Worm (Caenorhabditis elegans) whole organism, L4 larva: ENCODE measurements around the gene zipt-2.1.

ENCODE experiments used
- F10B5.3 ChIP-seq: sonication (generic microtip); optimal IDR thresholded peaks from 2 replicates; lab custom pipeline; 2016; ENCODE audit warnings: mild to moderate bottlenecking, missing genetic modification characterization, missing compliant biosample characterization
- F37D6.2 ChIP-seq: sonication (generic microtip); optimal IDR thresholded peaks from 2 replicates; lab custom pipeline; 2016; ENCODE audit warnings: mild to moderate bottlenecking, missing genetic modification characterization, missing compliant biosample characterization
- R02D3.7 ChIP-seq: fragments of 150-350 bp; sonication (generic microtip); optimal IDR thresholded peaks from 3 replicates; lab custom pipeline; 2014; ENCODE audit warnings: missing biosample characterization, missing genetic modification characterization
- T26A8.4 ChIP-seq: fragments of 200-800 bp; sonication (Bioruptor generic); IDR thresholded peaks from 2 replicates; pipeline ENCODE4 v1.3.6; 2022; ENCODE audit warnings: missing genetic modification characterization, missing compliant biosample characterization
- Y105C5A.15 ChIP-seq: fragments of 200-800 bp; sonication (Bioruptor generic); IDR thresholded peaks from 2 replicates; pipeline ENCODE4 v1.3.6; 2022; ENCODE audit warnings: missing genetic modification characterization, missing compliant biosample characterization
- Y75B8A.6 ChIP-seq: fragments of 200-800 bp; sonication (Bioruptor generic); IDR thresholded peaks from 2 replicates; pipeline ENCODE4 v1.3.6; 2022; ENCODE audit warnings: missing genetic modification reagents, missing genetic modification characterization, missing compliant biosample characterization
- ZK337.2 ChIP-seq: fragments of 200-800 bp; sonication (Bioruptor generic); IDR thresholded peaks from 2 replicates; pipeline ENCODE4 v1.3.6; 2022; ENCODE audit warnings: missing genetic modification reagents, missing genetic modification characterization, missing compliant biosample characterization
- ama-1 ChIP-seq: fragments of 150-350 bp; optimal IDR thresholded peaks from 2 replicates; lab custom pipeline; 2014; ENCODE audit warnings: inconsistent platforms, mixed read lengths
- arid-1 ChIP-seq: fragments of 200-800 bp; sonication (Bioruptor generic); conservative IDR thresholded peaks from 2 replicates; pipeline ENCODE4 v1.3.6; 2022; ENCODE audit warnings: missing genetic modification reagents, missing genetic modification characterization, missing compliant biosample characterization
- attf-4 ChIP-seq: sonication (generic microtip); optimal IDR thresholded peaks from 3 replicates; lab custom pipeline; 2017; ENCODE audit warnings: missing biosample characterization, missing genetic modification characterization
- ceh-20 ChIP-seq: fragments of 200-800 bp; sonication (Bioruptor generic); IDR thresholded peaks from 2 replicates; pipeline ENCODE4 v1.3.6; 2022; ENCODE audit warnings: missing genetic modification reagents, missing genetic modification characterization, missing compliant biosample characterization
- ceh-28 ChIP-seq: fragments of 150-350 bp; optimal IDR thresholded peaks from 2 replicates; lab custom pipeline; 2014; ENCODE audit warnings: missing biosample characterization, missing genetic modification reagents, missing genetic modification characterization
- ceh-32 ChIP-seq: sonication (generic microtip); optimal IDR thresholded peaks from 2 replicates; lab custom pipeline; 2016; ENCODE audit warnings: mild to moderate bottlenecking, missing genetic modification characterization, missing compliant biosample characterization; ENCODE audit not compliant: poor library complexity
- ceh-62 ChIP-seq: sonication (generic microtip); optimal IDR thresholded peaks from 2 replicates; lab custom pipeline; 2017; ENCODE audit warnings: missing biosample characterization, missing genetic modification characterization
- ceh-82 ChIP-seq: sonication (generic microtip); optimal IDR thresholded peaks from 2 replicates; lab custom pipeline; 2017; ENCODE audit warnings: missing biosample characterization, missing genetic modification characterization
- cey-2 ChIP-seq: sonication (generic microtip); optimal IDR thresholded peaks from 3 replicates; lab custom pipeline; 2017; ENCODE audit warnings: missing genetic modification characterization, mild to moderate bottlenecking, missing compliant biosample characterization, antibody characterized with exemption, borderline replicate concordance; ENCODE audit not compliant: insufficient read depth
- ctbp-1 ChIP-seq: fragments of 200-800 bp; sonication (Bioruptor generic); IDR thresholded peaks from 2 replicates; pipeline ENCODE4 v1.3.6; 2022; ENCODE audit warnings: missing genetic modification reagents, missing genetic modification characterization, missing compliant biosample characterization
- daf-12 ChIP-seq: fragments of 150-350 bp; optimal IDR thresholded peaks from 2 replicates; lab custom pipeline; 2014; ENCODE audit warnings: missing biosample characterization, missing genetic modification reagents, missing genetic modification characterization
- dpl-1 ChIP-seq: fragments of 150-350 bp; optimal IDR thresholded peaks from 2 replicates; lab custom pipeline; 2014; ENCODE audit warnings: missing biosample characterization, missing genetic modification reagents, missing genetic modification characterization
- dve-1 ChIP-seq: sonication (generic microtip); optimal IDR thresholded peaks from 2 replicates; lab custom pipeline; 2017; ENCODE audit warnings: antibody characterized with exemption, mild to moderate bottlenecking, missing genetic modification characterization, missing compliant biosample characterization; ENCODE audit not compliant: insufficient read depth
- fos-1 ChIP-seq: fragments of 150-350 bp; optimal IDR thresholded peaks from 2 replicates; lab custom pipeline; 2014; ENCODE audit warnings: missing biosample characterization, missing genetic modification characterization
- gei-8 ChIP-seq: fragments of 200-800 bp; sonication (Bioruptor generic); optimal IDR thresholded peaks from 2 replicates; lab custom pipeline; 2018; ENCODE audit warnings: mild to moderate bottlenecking, missing genetic modification characterization, missing compliant biosample characterization
- hlh-11 ChIP-seq: fragments of 200-800 bp; sonication (Bioruptor generic); optimal IDR thresholded peaks from 2 replicates; lab custom pipeline; 2018; ENCODE audit warnings: mild to moderate bottlenecking, missing genetic modification characterization, missing compliant biosample characterization
- lin-13 ChIP-seq: fragments of 150-350 bp; optimal IDR thresholded peaks from 2 replicates; lab custom pipeline; 2014; ENCODE audit warnings: missing biosample characterization, missing genetic modification reagents, missing genetic modification characterization
- lin-39 ChIP-seq: fragments of 150-350 bp; optimal IDR thresholded peaks from 2 replicates; lab custom pipeline; 2014; ENCODE audit warnings: missing biosample characterization, missing genetic modification reagents, missing genetic modification characterization
- lir-3 ChIP-seq: sonication (generic microtip); optimal IDR thresholded peaks from 2 replicates; lab custom pipeline; 2016; ENCODE audit warnings: mild to moderate bottlenecking, missing genetic modification characterization, missing compliant biosample characterization
- lsy-2 ChIP-seq, 2 experiments: fragments of 150-350 bp in 1 of 2; sonication (generic microtip) in 1 of 2; optimal IDR thresholded peaks; 2 replicates each; lab custom pipeline; 2014 to 2017; ENCODE audit warnings: missing biosample characterization in 2 of 2, missing genetic modification characterization in 2 of 2
- mdl-1 ChIP-seq, 2 experiments: fragments of 150-350 bp in 1 of 2; sonication (generic microtip) in 1 of 2; optimal IDR thresholded peaks; 2 replicates each; lab custom pipeline; 2014 to 2017; ENCODE audit warnings: missing biosample characterization in 2 of 2, missing genetic modification characterization in 2 of 2
- mdt-29 ChIP-seq: fragments of 200-800 bp; sonication (Bioruptor generic); IDR thresholded peaks from 2 replicates; pipeline ENCODE4 v1.3.6; 2022; ENCODE audit warnings: missing genetic modification reagents, missing genetic modification characterization, missing compliant biosample characterization
- mes-2 ChIP-seq: sonication (generic microtip); optimal IDR thresholded peaks from 2 replicates; lab custom pipeline; 2016; ENCODE audit warnings: missing genotype, mild to moderate bottlenecking, missing genetic modification characterization, missing compliant biosample characterization; ENCODE audit not compliant: poor library complexity, severe bottlenecking
- mxl-2 ChIP-seq: fragments of 200-800 bp; sonication (Bioruptor generic); conservative IDR thresholded peaks from 2 replicates; pipeline ENCODE4 v1.3.6; 2022; ENCODE audit warnings: missing genetic modification reagents, missing genetic modification characterization, missing compliant biosample characterization
- nhr-10 ChIP-seq: fragments of 150-350 bp; optimal IDR thresholded peaks from 2 replicates; lab custom pipeline; 2014; ENCODE audit warnings: missing biosample characterization, missing genetic modification characterization
- nhr-102 ChIP-seq: sonication (generic microtip); optimal IDR thresholded peaks from 2 replicates; lab custom pipeline; 2016; ENCODE audit warnings: mild to moderate bottlenecking, missing genetic modification characterization, moderate library complexity, missing compliant biosample characterization
- nhr-11 ChIP-seq: fragments of 150-350 bp; optimal IDR thresholded peaks from 2 replicates; lab custom pipeline; 2014; ENCODE audit warnings: missing biosample characterization, missing genetic modification characterization
- nhr-237 ChIP-seq: sonication (generic microtip); optimal IDR thresholded peaks from 2 replicates; lab custom pipeline; 2017; ENCODE audit warnings: missing biosample characterization, missing genetic modification characterization
- nhr-28 ChIP-seq: fragments of 150-350 bp; optimal IDR thresholded peaks from 2 replicates; lab custom pipeline; 2014; ENCODE audit warnings: missing biosample characterization, missing genetic modification characterization
- nhr-41 ChIP-seq: fragments of 200-800 bp; sonication (Bioruptor generic); IDR thresholded peaks from 2 replicates; pipeline ENCODE4 v1.3.6; 2022; ENCODE audit warnings: missing genetic modification reagents, missing genetic modification characterization, missing compliant biosample characterization
- nhr-76 ChIP-seq: fragments of 150-350 bp; optimal IDR thresholded peaks from 2 replicates; lab custom pipeline; 2014; ENCODE audit warnings: missing biosample characterization, missing genetic modification characterization
- nhr-77 ChIP-seq: fragments of 150-350 bp; optimal IDR thresholded peaks from 2 replicates; lab custom pipeline; 2014; ENCODE audit warnings: missing biosample characterization, missing genetic modification characterization
- pha-4 ChIP-seq, 2 experiments: fragments of 150-350 bp in 1 of 2; fragments of 200-800 bp in 1 of 2; sonication (Bioruptor generic) in 1 of 2; IDR thresholded peaks in 1 of 2; optimal IDR thresholded peaks in 1 of 2; 2 replicates each; pipeline versions ENCODE4 v1.3.6 to Lab custom; 2014 to 2022; ENCODE audit warnings: missing genetic modification characterization in 2 of 2, missing genetic modification reagents in 2 of 2, missing biosample characterization in 1 of 2, missing compliant biosample characterization in 1 of 2
- saeg-2 ChIP-seq: fragments of 200-800 bp; sonication (Bioruptor generic); IDR thresholded peaks from 2 replicates; pipeline ENCODE4 v1.3.6; 2022; ENCODE audit warnings: missing genetic modification reagents, missing genetic modification characterization, missing compliant biosample characterization
- sdz-12 ChIP-seq: fragments of 200-800 bp; sonication (Bioruptor generic); optimal IDR thresholded peaks from 2 replicates; lab custom pipeline; 2018; ENCODE audit warnings: mild to moderate bottlenecking, missing genetic modification characterization, missing compliant biosample characterization
- spr-3 ChIP-seq: fragments of 200-800 bp; sonication (Bioruptor generic); optimal IDR thresholded peaks from 2 replicates; lab custom pipeline; 2018; ENCODE audit warnings: mild to moderate bottlenecking, missing genetic modification characterization, missing compliant biosample characterization
- tag-97 ChIP-seq: fragments of 200-800 bp; sonication (Bioruptor generic); IDR thresholded peaks from 2 replicates; pipeline ENCODE4 v1.3.6; 2022; ENCODE audit warnings: missing genetic modification characterization, missing compliant biosample characterization
- unc-39 ChIP-seq: sonication (generic microtip); optimal IDR thresholded peaks from 2 replicates; lab custom pipeline; 2017; ENCODE audit warnings: missing biosample characterization, missing genetic modification characterization
- unc-62 ChIP-seq, 3 experiments: fragments of 150-350 bp in 1 of 3; sonication (generic microtip); optimal IDR thresholded peaks in 2 of 3; peaks in 1 of 3; 1 replicate in 1 of 3; 2 replicates in 2 of 3; lab custom pipeline; 2014 to 2017; ENCODE audit warnings: missing biosample characterization in 3 of 3, missing genetic modification characterization in 3 of 3, missing genetic modification reagents in 3 of 3, missing genotype in 1 of 3
- zag-1 ChIP-seq: fragments of 150-350 bp; optimal IDR thresholded peaks from 2 replicates; lab custom pipeline; 2014; ENCODE audit warnings: missing biosample characterization, missing genetic modification characterization
- zip-11 ChIP-seq: fragments of 200-800 bp; sonication (Bioruptor generic); IDR thresholded peaks from 2 replicates; pipeline ENCODE4 v1.3.6; 2022; ENCODE audit warnings: missing genetic modification characterization, missing compliant biosample characterization
- ztf-11 ChIP-seq: fragments of 150-350 bp; optimal IDR thresholded peaks from 2 replicates; lab custom pipeline; 2014; ENCODE audit warnings: missing biosample characterization, missing genetic modification characterization
- ztf-7 ChIP-seq: fragments of 150-350 bp; optimal IDR thresholded peaks from 2 replicates; lab custom pipeline; 2014; ENCODE audit warnings: missing biosample characterization, missing genetic modification characterization

zipt-2.1 gene

DNA sequence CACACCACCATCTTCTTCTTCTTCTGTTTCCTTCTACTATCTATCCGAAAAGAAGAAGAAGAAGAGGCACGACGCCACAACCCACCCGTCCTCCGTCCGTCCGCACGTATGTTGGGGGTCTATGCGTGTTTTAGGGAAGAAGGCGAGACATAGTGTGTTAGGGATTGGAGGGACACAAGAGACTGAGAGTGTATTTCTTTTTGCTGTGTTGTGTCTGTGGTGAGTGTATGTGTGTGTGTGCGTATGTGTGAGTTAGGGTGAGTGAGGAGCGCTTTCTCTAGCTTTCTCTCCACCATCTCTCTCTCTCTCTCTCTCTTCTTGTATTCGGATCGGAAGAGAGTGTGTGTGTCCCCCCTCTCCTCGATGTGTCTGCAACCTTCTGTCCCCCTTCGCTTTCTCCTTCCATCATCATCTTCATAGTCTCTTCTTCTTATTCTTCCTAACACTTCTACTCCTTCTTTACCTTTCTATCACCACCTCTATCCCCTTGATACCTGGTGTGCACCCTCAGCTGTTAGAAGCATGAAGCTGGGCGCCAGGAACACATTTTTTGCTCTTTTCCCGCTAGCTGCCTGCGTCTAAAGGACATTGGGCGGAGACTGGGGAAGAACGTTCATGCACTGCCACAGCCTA, 22.3 kb downstream of the zipt-2.1 start (continued):
- TF ChIP-seq attf-4 (tag; lab: Kevin White, UChicago) (no peak), nhr-102 (tag; lab: Kevin White, UChicago) (peak; percentile 47), nhr-77 (tag; lab: Kevin White, UChicago) (peak; percentile 69), daf-12 (no peak), zip-11 (GFP tag; lab: Robert Waterston, UW) (no peak), pha-4 (GFP tag; IDR thresholded peaks at IDR 0.05; lab: Robert Waterston, UW) (no peak; the same call in 1 of the 2 replicates), pha-4 (tag; optimal IDR thresholded peaks at IDR 0.05; lab: Kevin White, UChicago) (peak; percentile 88), ceh-20 (GFP tag; lab: Robert Waterston, UW) (peak; percentile 76; the same call in 1 of the 2 replicates), sdz-12 (GFP tag; lab: Kevin White, UChicago) (no peak), ceh-28 (tag; lab: Kevin White, UChicago) (peak; percentile 45), spr-3 (GFP tag; lab: Kevin White, UChicago) (no peak), lir-3 (tag; lab: Kevin White, UChicago) (no peak), dve-1 (tag; lab: Kevin White, UChicago) (peak; percentile 91), lsy-2 (tag; optimal IDR thresholded peaks at IDR 0.05; lab: Kevin White, UChicago) (peak; percentile 76 to 80), arid-1 (GFP tag; lab: Robert Waterston, UW) (no peak; the same call in 1 of the 2 replicates), nhr-237 (no peak), lin-13 (GFP tag; lab: Kevin White, UChicago) (peak; percentile 64), ZK337.2 (no peak), F10B5.3 (tag; lab: Kevin White, UChicago) (no peak), tag-97 (GFP tag; lab: Robert Waterston, UW) (no peak), mdl-1 (tag; optimal IDR thresholded peaks at IDR 0.05; lab: Kevin White, UChicago) (peak; percentile 63 to 89), ceh-62 (tag; lab: Kevin White, UChicago) (no peak), R02D3.7 (no peak), mes-2 (tag; lab: Kevin White, UChicago) (peak; percentile 81), nhr-76 (tag; lab: Kevin White, UChicago) (no peak), ceh-32 (no peak), T26A8.4 (peak; percentile 67), nhr-28 (peak; percentile 96), dpl-1 (GFP tag; lab: Kevin White, UChicago) (peak; percentile 39), Y75B8A.6 (GFP tag; lab: Robert Waterston, UW) (no peak), nhr-11 (tag; lab: Kevin White, UChicago) (peak; percentile 93), zag-1 (no peak), unc-39 (tag; lab: Kevin White, UChicago) (no peak), ztf-7 (tag; lab: Kevin White, UChicago) (peak; percentile 40), Y105C5A.15 (GFP tag; lab: Robert Waterston, UW) (no peak), cey-2 (tag; lab: Kevin White, UChicago) (no peak), mxl-2 (no peak), ama-1 (lab: Kevin White, UChicago) (peak; percentile 80), unc-62 (GFP tag; optimal IDR thresholded peaks at IDR 0.05 in 1 of 2; lab: Kevin White, UChicago) (peak in 1 of 2 experiments; percentile 95), unc-62 (tag; optimal IDR thresholded peaks at IDR 0.05; lab: Kevin White, UChicago) (no peak), nhr-10 (peak; percentile 88), ctbp-1 (peak; percentile 71; the same call in 1 of the 2 replicates), gei-8 (peak; percentile 3), hlh-11 (tag; lab: Kevin White, UChicago) (peak; percentile 93), saeg-2 (GFP tag; lab: Robert Waterston, UW) (no peak), ceh-82 (tag; lab: Kevin White, UChicago) (no peak), nhr-41 (GFP tag; lab: Robert Waterston, UW) (no peak), mdt-29 (no peak), ztf-11 (no peak), F37D6.2 (tag; lab: Kevin White, UChicago) (peak; percentile 71), lin-39 (tag; lab: Kevin White, UChicago) (no peak), fos-1 (tag; lab: Kevin White, UChicago) (no peak)
